Worm (Caenorhabditis elegans) whole organism, mixed stage, embryonic: ENCODE data around the gene T10B10.4.

Source experiments
- M03D4.4 ChIP-seq: sonication (generic microtip); optimal IDR thresholded peaks from 2 replicates; lab custom pipeline; 2017; ENCODE audit warnings: mild to moderate bottlenecking, missing genetic modification characterization, missing compliant biosample characterization
- bed-3 ChIP-seq: fragments of 200-800 bp; sonication (Bioruptor generic); optimal IDR thresholded peaks from 3 replicates; lab custom pipeline; 2018; ENCODE audit warnings: mild to moderate bottlenecking, missing genetic modification characterization, moderate library complexity, missing compliant biosample characterization
- blmp-1 ChIP-seq: fragments of 150-350 bp; optimal IDR thresholded peaks from 2 replicates; lab custom pipeline; 2014; ENCODE audit warnings: missing biosample characterization, missing genetic modification characterization
- ceh-39 ChIP-seq: fragments of 150-350 bp; optimal IDR thresholded peaks from 2 replicates; lab custom pipeline; 2014; ENCODE audit warnings: missing biosample characterization, missing genetic modification characterization
- ceh-43 ChIP-seq: fragments of 200-800 bp; sonication (Bioruptor generic); optimal IDR thresholded peaks from 2 replicates; lab custom pipeline; 2018; ENCODE audit warnings: mild to moderate bottlenecking, missing genetic modification characterization, moderate library complexity, missing compliant biosample characterization
- ceh-83 ChIP-seq: fragments of 200-800 bp; sonication (Bioruptor generic); optimal IDR thresholded peaks from 2 replicates; lab custom pipeline; 2018; ENCODE audit warnings: mild to moderate bottlenecking, missing genetic modification characterization, missing compliant biosample characterization
- ces-1 ChIP-seq: fragments of 150-350 bp; optimal IDR thresholded peaks from 2 replicates; lab custom pipeline; 2014; ENCODE audit warnings: missing biosample characterization, missing genetic modification reagents, missing genetic modification characterization
- cnd-1 ChIP-seq: fragments of 200-800 bp; sonication (Bioruptor generic); optimal IDR thresholded peaks from 2 replicates; lab custom pipeline; 2018; ENCODE audit warnings: mild to moderate bottlenecking, missing genetic modification characterization, missing compliant biosample characterization
- drap-1 ChIP-seq: fragments of 200-800 bp; sonication (Bioruptor generic); optimal IDR thresholded peaks from 3 replicates; lab custom pipeline; 2018; ENCODE audit warnings: mild to moderate bottlenecking, missing genetic modification characterization, missing compliant biosample characterization
- elt-1 ChIP-seq: sonication (generic microtip); optimal IDR thresholded peaks from 2 replicates; lab custom pipeline; 2017; ENCODE audit warnings: missing genetic modification characterization, mild to moderate bottlenecking, missing compliant biosample characterization, antibody characterized with exemption, moderate library complexity, borderline replicate concordance; ENCODE audit not compliant: insufficient read depth
- elt-3 ChIP-seq: fragments of 150-350 bp; optimal IDR thresholded peaks from 2 replicates; lab custom pipeline; 2014; ENCODE audit warnings: missing biosample characterization, missing genetic modification characterization
- ham-2 ChIP-seq: fragments of 200-800 bp; sonication (Bioruptor generic); optimal IDR thresholded peaks from 2 replicates; lab custom pipeline; 2018; ENCODE audit warnings: mild to moderate bottlenecking, missing genetic modification characterization, missing compliant biosample characterization
- lin-13 ChIP-seq: fragments of 150-350 bp; optimal IDR thresholded peaks from 2 replicates; lab custom pipeline; 2014; ENCODE audit warnings: missing biosample characterization, missing genetic modification characterization
- lin-32 ChIP-seq: fragments of 200-800 bp; sonication (Bioruptor generic); optimal IDR thresholded peaks from 2 replicates; lab custom pipeline; 2018; ENCODE audit warnings: mild to moderate bottlenecking, missing genetic modification characterization, missing compliant biosample characterization
- lsy-2 ChIP-seq: fragments of 150-350 bp; optimal IDR thresholded peaks from 2 replicates; lab custom pipeline; 2014; ENCODE audit warnings: missing biosample characterization, missing genetic modification characterization
- mab-5 ChIP-seq: fragments of 150-350 bp; optimal IDR thresholded peaks from 2 replicates; lab custom pipeline; 2014; ENCODE audit warnings: missing biosample characterization, missing genetic modification characterization
- mep-1 ChIP-seq: fragments of 150-350 bp; optimal IDR thresholded peaks from 2 replicates; lab custom pipeline; 2017; ENCODE audit warnings: missing biosample characterization, missing genetic modification reagents, missing genetic modification characterization, inconsistent platforms
- mls-2 ChIP-seq: sonication (generic microtip); optimal IDR thresholded peaks from 2 replicates; lab custom pipeline; 2016; ENCODE audit warnings: mild to moderate bottlenecking, missing genetic modification characterization, moderate library complexity, missing compliant biosample characterization
- nhr-12 ChIP-seq: fragments of 150-350 bp; optimal IDR thresholded peaks from 2 replicates; lab custom pipeline; 2014; ENCODE audit warnings: missing biosample characterization, missing genetic modification characterization
- nhr-2 ChIP-seq: fragments of 150-350 bp; optimal IDR thresholded peaks from 2 replicates; lab custom pipeline; 2014; ENCODE audit warnings: missing biosample characterization, missing genetic modification characterization
- nhr-237 ChIP-seq: fragments of 150-350 bp; optimal IDR thresholded peaks from 2 replicates; lab custom pipeline; 2014; ENCODE audit warnings: missing biosample characterization, missing genetic modification characterization
- nhr-28 ChIP-seq: fragments of 150-350 bp; optimal IDR thresholded peaks from 2 replicates; lab custom pipeline; 2014; ENCODE audit warnings: missing biosample characterization, missing genetic modification characterization
- nhr-76 ChIP-seq: sonication (generic microtip); optimal IDR thresholded peaks from 2 replicates; lab custom pipeline; 2017; ENCODE audit warnings: missing biosample characterization, missing genetic modification characterization
- pha-4 ChIP-seq: fragments of 150-350 bp; optimal IDR thresholded peaks from 2 replicates; lab custom pipeline; 2018; ENCODE audit warnings: missing biosample characterization, missing genetic modification reagents, missing genetic modification characterization
- sem-2 ChIP-seq: fragments of 200-800 bp; sonication (Bioruptor generic); optimal IDR thresholded peaks from 2 replicates; lab custom pipeline; 2018; ENCODE audit warnings: mild to moderate bottlenecking, missing genetic modification characterization, missing compliant biosample characterization
- snpc-4 ChIP-seq: fragments of 150-350 bp; optimal IDR thresholded peaks from 2 replicates; lab custom pipeline; 2014; ENCODE audit warnings: missing biosample characterization, missing genetic modification characterization
- sptf-1 ChIP-seq: sonication (generic microtip); optimal IDR thresholded peaks from 2 replicates; lab custom pipeline; 2017; ENCODE audit warnings: mild to moderate bottlenecking, missing genetic modification characterization, moderate library complexity, missing compliant biosample characterization
- tbx-8 ChIP-seq: fragments of 200-800 bp; sonication (Bioruptor generic); optimal IDR thresholded peaks from 2 replicates; lab custom pipeline; 2018; ENCODE audit warnings: mild to moderate bottlenecking, missing genetic modification characterization, moderate library complexity, missing compliant biosample characterization
- unc-120 ChIP-seq: sonication (generic microtip); optimal IDR thresholded peaks from 2 replicates; lab custom pipeline; 2017; ENCODE audit warnings: missing genetic modification characterization, missing compliant biosample characterization; ENCODE audit not compliant: poor library complexity, severe bottlenecking
- unc-39 ChIP-seq: fragments of 150-350 bp; optimal IDR thresholded peaks from 2 replicates; lab custom pipeline; 2014; ENCODE audit warnings: missing biosample characterization, missing genetic modification characterization
- unc-62 ChIP-seq: fragments of 150-350 bp; optimal IDR thresholded peaks from 2 replicates; lab custom pipeline; 2014; ENCODE audit warnings: missing biosample characterization, missing genetic modification reagents, missing genetic modification characterization
- zip-8 ChIP-seq: fragments of 150-350 bp; optimal IDR thresholded peaks from 2 replicates; lab custom pipeline; 2014; ENCODE audit warnings: missing biosample characterization, missing genetic modification characterization
- ztf-11 ChIP-seq: fragments of 150-350 bp; optimal IDR thresholded peaks from 2 replicates; lab custom pipeline; 2014; ENCODE audit warnings: missing biosample characterization, missing genetic modification characterization

Gene T10B10.4

DNA sequence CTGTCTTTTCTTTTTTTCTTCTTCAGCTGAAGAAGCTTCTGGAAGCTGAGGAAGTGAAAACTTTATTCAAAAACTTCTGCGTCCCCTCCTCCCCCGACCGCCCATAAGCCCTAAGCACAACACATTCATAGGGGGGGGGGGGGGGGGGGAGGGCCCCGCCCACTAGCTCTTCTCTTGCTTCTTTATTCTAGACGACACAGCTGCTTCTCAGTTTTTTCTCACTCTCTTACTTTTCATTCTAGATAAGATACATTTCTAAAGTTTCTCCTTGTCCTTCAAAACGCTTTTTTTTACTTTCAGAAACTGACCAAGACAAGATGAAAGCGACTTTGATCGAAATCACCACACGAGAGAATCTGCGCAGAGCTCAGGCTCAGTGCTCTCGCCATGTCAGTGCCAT is at the start of gene T10B10.4:
Gene T10B10.4 (plus strand): TSS at position 301 of the 400 bp plus-strand sequence.
- TF ChIP-seq lin-13 (tag; lab: Kevin White, UChicago) (no peak), cnd-1 (tag; lab: Kevin White, UChicago) (no peak), ceh-83 (GFP tag; lab: Kevin White, UChicago) (no peak), lsy-2 (tag; lab: Kevin White, UChicago) (no peak), tbx-8 (GFP tag; lab: Kevin White, UChicago) (no peak), sem-2 (no peak), ces-1 (GFP tag; lab: Kevin White, UChicago) (no peak), mls-2 (tag; lab: Kevin White, UChicago) (no peak), ceh-43 (GFP tag; lab: Kevin White, UChicago) (no peak), ztf-11 (tag; lab: Kevin White, UChicago) (no peak), mab-5 (tag; lab: Kevin White, UChicago) (no peak), unc-62 (GFP tag; lab: Kevin White, UChicago) (no peak), nhr-28 (no peak), ceh-39 (no peak), unc-120 (tag; lab: Kevin White, UChicago) (no peak), drap-1 (GFP tag; lab: Kevin White, UChicago) (no peak), nhr-2 (tag; lab: Kevin White, UChicago) (no peak), snpc-4 (tag; lab: Kevin White, UChicago) (no peak)

DNA sequence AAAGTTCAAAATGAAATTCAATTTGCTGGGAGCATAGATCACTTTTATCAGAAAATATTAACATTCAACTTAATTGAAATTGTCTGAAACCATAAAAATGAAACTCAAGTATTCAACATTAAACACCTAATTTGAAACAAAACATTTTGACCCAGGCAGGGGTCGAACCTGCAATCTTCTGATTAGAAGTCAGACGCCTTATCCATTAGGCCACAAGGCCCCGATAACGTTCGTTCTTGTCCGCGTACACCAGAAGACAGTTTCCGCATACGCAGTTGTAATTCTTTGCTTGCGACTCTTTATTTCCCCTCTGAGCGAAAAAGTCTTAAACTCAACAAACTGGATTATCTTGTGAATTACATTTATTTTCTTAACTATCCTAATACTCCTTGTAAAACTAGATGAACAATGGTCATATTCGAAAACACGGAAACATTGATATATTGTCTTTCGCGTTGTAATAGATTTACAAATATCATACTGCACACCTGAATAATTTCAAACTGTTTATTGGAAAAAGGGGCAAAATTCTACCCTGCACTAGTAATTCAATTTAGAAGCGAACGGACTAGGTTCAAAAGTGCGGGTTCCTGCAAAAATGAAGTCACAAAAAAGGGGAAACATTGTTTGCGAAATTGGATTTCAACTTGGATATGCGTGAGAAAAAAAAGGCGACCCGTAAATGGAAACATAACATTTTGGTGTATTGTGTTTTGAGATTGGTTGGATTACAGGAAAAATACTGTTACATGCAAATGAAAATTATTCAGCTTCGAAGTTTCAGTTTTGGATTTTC is 43.3 kb upstream of the T10B10.4 start:
- peak; percentile 18 for TF ChIP-seq sptf-1 (tag; lab: Kevin White, UChicago)
- TF ChIP-seq ces-1 (GFP tag; lab: Kevin White, UChicago), result peak; percentile 5
- peak; percentile 16 for TF ChIP-seq M03D4.4
- no peak for TF ChIP-seq lin-32

ce11 chrX:15147640-15148039 is 42.3 kb upstream of the T10B10.4 start, which contains the start of gene unc-7:
Gene unc-7 (minus strand): TSS chrX:15147740.
- no peak for TF ChIP-seq mab-5 (tag; lab: Kevin White, UChicago)
- no peak for TF ChIP-seq ceh-43 (GFP tag; lab: Kevin White, UChicago)
- TF ChIP-seq unc-39 (tag; lab: Kevin White, UChicago), result no peak
- no peak for TF ChIP-seq elt-3 (tag; lab: Kevin White, UChicago)
- no peak for TF ChIP-seq tbx-8 (GFP tag; lab: Kevin White, UChicago)
- no peak for TF ChIP-seq unc-62 (GFP tag; lab: Kevin White, UChicago)
- no peak for TF ChIP-seq elt-1 (tag; lab: Kevin White, UChicago)
- no peak for TF ChIP-seq sem-2
- no peak for TF ChIP-seq lsy-2 (tag; lab: Kevin White, UChicago)
- no peak for TF ChIP-seq ham-2 (GFP tag; lab: Kevin White, UChicago)
- no peak for TF ChIP-seq drap-1 (GFP tag; lab: Kevin White, UChicago)
- TF ChIP-seq snpc-4 (tag; lab: Kevin White, UChicago), result no peak
- TF ChIP-seq zip-8 (tag; lab: Kevin White, UChicago), result no peak
- TF ChIP-seq blmp-1 (tag; lab: Kevin White, UChicago), result no peak
- no peak for TF ChIP-seq sptf-1 (tag; lab: Kevin White, UChicago)
- TF ChIP-seq ceh-39, result no peak
- no peak for TF ChIP-seq ceh-83 (GFP tag; lab: Kevin White, UChicago)
- no peak for TF ChIP-seq mls-2 (tag; lab: Kevin White, UChicago)

- no peak for TF ChIP-seq sptf-1 (tag; lab: Kevin White, UChicago)
- TF ChIP-seq unc-120 (tag; lab: Kevin White, UChicago), result no peak
- no peak for TF ChIP-seq mep-1 (tag; lab: Kevin White, UChicago)
- no peak for TF ChIP-seq elt-3 (tag; lab: Kevin White, UChicago)
- TF ChIP-seq tbx-8 (GFP tag; lab: Kevin White, UChicago), result no peak
- no peak for TF ChIP-seq ceh-43 (GFP tag; lab: Kevin White, UChicago)
- TF ChIP-seq drap-1 (GFP tag; lab: Kevin White, UChicago), result no peak
- TF ChIP-seq unc-62 (GFP tag; lab: Kevin White, UChicago), result no peak
- no peak for TF ChIP-seq lsy-2 (tag; lab: Kevin White, UChicago)
- no peak for TF ChIP-seq nhr-28
These were observed 41.5 kb upstream of the T10B10.4 start for ce11 chrX:15148389-15148788.

DNA sequence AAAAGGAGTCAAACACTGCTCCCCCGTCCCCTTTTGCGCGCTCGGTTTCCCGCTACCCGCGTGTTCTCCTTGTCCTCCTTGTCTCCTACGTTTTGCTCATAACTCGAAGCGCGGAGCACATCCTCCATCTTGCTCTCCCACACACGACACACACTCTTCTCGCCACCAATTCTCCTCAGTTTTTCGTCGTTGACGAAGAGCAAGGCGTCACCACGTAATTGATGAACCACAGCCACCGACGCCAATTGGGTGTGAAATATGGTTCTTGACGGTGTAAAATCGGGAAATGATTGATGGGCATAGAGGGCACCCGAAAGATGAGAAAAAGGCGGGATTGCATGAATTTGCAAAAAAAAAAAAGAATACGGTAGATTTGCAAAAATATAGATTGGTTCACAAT is 41.1 kb upstream of the T10B10.4 start:
- TF ChIP-seq unc-120 (tag; lab: Kevin White, UChicago) (peak; percentile 14), nhr-12 (tag; lab: Kevin White, UChicago) (no peak), elt-1 (tag; lab: Kevin White, UChicago) (no peak), mep-1 (tag; lab: Kevin White, UChicago) (no peak), nhr-237 (tag; lab: Kevin White, UChicago) (no peak), cnd-1 (tag; lab: Kevin White, UChicago) (no peak), zip-8 (tag; lab: Kevin White, UChicago) (no peak), sem-2 (no peak), ham-2 (GFP tag; lab: Kevin White, UChicago) (no peak), ces-1 (GFP tag; lab: Kevin White, UChicago) (peak; percentile 8), unc-62 (GFP tag; lab: Kevin White, UChicago) (peak; percentile 74), tbx-8 (GFP tag; lab: Kevin White, UChicago) (no peak), elt-3 (tag; lab: Kevin White, UChicago) (no peak), lsy-2 (tag; lab: Kevin White, UChicago) (no peak), ceh-43 (GFP tag; lab: Kevin White, UChicago) (no peak), pha-4 (no peak), nhr-2 (tag; lab: Kevin White, UChicago) (no peak), ceh-39 (no peak), bed-3 (GFP tag; lab: Kevin White, UChicago) (no peak), unc-39 (tag; lab: Kevin White, UChicago) (no peak), drap-1 (GFP tag; lab: Kevin White, UChicago) (no peak), nhr-28 (no peak), snpc-4 (tag; lab: Kevin White, UChicago) (no peak), mls-2 (tag; lab: Kevin White, UChicago) (no peak), sptf-1 (tag; lab: Kevin White, UChicago) (no peak), nhr-76 (tag; lab: Kevin White, UChicago) (no peak), ztf-11 (tag; lab: Kevin White, UChicago) (no peak)
